Worm (Caenorhabditis elegans): ENCODE results near the gene npr-3.

npr-3 gene

DNA sequence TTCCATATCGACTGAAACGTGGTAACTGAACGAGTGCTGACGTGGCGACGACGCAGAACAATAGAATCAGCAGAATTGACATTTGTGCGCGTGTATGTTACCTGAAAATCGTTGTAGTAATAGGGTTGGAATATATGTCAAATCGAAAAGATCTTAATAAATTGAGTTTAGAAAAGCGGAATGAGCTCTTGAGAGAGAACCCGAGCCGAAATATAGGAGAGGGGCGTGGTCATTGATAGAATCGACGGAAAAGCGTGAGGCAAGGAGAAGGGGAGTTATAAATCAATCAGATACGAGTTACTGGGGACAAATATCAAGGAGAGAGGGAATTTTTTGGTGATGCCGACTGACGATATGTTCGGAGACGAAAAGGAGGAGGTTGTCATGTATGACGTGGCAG is 50.9 kb downstream of the npr-3 start, which contains the start of gene M04B2.6:
M04B2.6 (minus strand) TSS at position 101 of the 400 bp plus-strand sequence.
- no peak for TF ChIP-seq nhr-77 (tag; optimal IDR thresholded peaks at IDR 0.05)
- no peak for TF ChIP-seq nhr-19 (GFP tag; conservative IDR thresholded peaks at IDR 0.05)
